Worm (Caenorhabditis elegans): ENCODE results near the gene tmem-231.
"Not testable (repeated sequence)": the region's sequence is repeated elsewhere in the genome, so short reads cannot be mapped to it uniquely, and the experiment has no call there.

The tmem-231 gene

DNA sequence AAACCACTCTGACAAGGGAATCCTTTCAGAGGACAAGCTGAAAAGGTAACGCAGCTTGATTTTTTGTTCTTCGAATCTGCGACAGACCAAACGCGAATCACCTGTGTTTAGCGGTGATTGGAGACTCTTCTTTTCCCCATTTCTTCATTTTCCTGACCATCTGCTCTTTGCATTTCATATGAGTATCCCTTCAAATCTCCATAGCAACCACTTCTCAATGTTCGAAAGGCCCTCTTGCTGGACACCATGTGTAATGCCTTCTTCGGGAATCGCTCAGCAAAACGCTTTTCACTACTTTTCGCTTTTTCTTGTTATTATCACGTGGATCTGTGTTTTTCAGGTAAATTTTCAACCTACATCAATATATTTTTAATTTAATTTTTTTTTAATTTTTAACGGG is at the start of gene tmem-231, which contains the start of gene T26A8.3:
Gene tmem-231, plus strand, starts transcription at position 249 of the 400 bp plus-strand sequence.
Gene T26A8.3, minus strand, starts transcription at position 101 of the 400 bp plus-strand sequence.
- no peak for TF ChIP-seq him-1 (tag; optimal IDR thresholded peaks at IDR 0.05)
- TF ChIP-seq W03F9.2 (tag; optimal IDR thresholded peaks at IDR 0.05), result no peak
- no peak for TF ChIP-seq dao-5 (tag; optimal IDR thresholded peaks at IDR 0.05)

DNA sequence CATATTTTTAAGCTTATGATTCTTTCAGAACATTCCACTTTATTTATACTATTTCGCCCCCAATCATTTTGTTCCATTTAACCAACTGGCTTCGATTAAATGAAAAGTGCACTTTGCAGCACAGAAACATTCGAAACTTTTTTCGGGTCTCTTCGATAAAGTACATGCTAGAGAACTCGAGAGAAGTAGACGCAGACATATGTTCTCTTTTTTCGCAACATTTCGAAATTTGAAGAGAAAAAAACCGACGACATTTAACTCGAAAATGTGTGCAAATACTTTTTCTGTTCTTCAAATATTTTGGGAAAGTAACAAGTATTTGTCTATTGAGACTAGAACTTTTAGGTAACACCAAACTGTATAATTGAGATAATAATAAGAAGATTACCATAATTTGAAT is 49.7 kb upstream of the tmem-231 start:
- TF ChIP-seq dao-5 (tag; optimal IDR thresholded peaks at IDR 0.05) (no peak), W03F9.2 (tag; optimal IDR thresholded peaks at IDR 0.05) (no peak), him-1 (tag; optimal IDR thresholded peaks at IDR 0.05) (no peak)

DNA sequence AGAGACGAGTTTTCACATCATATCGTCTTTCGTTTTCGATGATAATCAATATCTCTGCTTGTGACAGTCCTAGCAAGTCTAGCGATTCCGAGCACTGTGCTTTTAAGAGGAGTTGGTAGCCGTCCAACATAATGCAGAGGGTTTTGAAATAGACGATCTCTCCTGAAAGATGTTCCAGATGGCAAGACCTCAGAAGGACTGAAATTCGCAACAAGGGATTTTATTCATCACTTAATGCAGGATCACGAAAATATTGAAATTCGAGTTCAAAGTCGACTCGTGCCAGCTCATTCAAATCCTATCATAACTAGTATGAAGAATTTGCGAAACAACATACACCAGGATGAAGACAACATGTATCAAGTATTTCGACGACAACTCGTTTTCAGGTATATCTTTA is 49.1 kb upstream of the tmem-231 start, which contains the start of gene D2096.7:
Gene D2096.7, minus strand, starts transcription at position 130 of the 400 bp plus-strand sequence.
- peak; percentile 26 for TF ChIP-seq dao-5 (tag; optimal IDR thresholded peaks at IDR 0.05)
- no peak for TF ChIP-seq W03F9.2 (tag; optimal IDR thresholded peaks at IDR 0.05)

DNA sequence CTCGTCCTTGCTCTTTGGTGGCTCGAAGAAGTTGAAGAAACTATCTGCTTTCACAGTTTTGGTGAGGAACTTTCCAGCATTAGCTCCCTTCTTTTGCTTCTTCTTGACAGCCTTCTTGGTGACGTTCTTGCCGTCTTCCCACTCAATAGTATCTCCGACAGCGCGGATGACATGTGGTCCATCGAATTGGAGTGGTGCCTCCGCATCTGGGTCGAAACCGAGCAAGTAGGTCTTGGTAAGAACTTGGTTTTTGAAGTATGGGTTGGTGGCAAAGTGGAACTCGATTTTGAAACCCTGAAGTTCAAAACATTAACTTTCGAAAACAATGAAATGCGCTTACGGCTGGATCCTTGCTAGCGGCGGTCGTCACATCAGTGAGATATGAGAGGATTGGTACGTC is 48.3 kb upstream of the tmem-231 start:
- TF ChIP-seq him-1 (tag; optimal IDR thresholded peaks at IDR 0.05) (no peak), dao-5 (tag; optimal IDR thresholded peaks at IDR 0.05) (no peak), W03F9.2 (tag; optimal IDR thresholded peaks at IDR 0.05) (no peak)

DNA sequence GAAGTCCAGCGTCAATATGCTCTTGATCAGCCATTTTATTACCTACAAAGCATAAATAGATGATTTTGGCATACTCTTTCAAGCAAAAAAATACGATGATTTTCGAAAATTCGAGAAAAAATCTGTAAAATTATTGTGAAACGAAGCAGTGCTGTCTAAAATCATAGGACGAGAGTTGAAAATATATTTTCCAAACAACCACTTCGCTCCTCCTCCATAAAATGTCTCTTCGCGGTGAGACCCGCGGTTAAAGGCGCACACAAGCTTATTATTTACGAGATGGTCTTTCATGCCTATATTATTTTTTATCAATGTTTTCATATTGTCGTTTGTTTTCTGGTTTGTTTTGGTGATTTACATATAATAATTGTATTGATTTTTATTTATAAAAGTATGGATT is 47.3 kb upstream of the tmem-231 start, which contains the start of gene nap-1:
Gene nap-1, minus strand, starts transcription at position 42 of the 400 bp plus-strand sequence.
- peak; percentile 89 for TF ChIP-seq W03F9.2 (tag; optimal IDR thresholded peaks at IDR 0.05)
- TF ChIP-seq dao-5 (tag; optimal IDR thresholded peaks at IDR 0.05), result no peak
- TF ChIP-seq him-1 (tag; optimal IDR thresholded peaks at IDR 0.05), result no peak

DNA sequence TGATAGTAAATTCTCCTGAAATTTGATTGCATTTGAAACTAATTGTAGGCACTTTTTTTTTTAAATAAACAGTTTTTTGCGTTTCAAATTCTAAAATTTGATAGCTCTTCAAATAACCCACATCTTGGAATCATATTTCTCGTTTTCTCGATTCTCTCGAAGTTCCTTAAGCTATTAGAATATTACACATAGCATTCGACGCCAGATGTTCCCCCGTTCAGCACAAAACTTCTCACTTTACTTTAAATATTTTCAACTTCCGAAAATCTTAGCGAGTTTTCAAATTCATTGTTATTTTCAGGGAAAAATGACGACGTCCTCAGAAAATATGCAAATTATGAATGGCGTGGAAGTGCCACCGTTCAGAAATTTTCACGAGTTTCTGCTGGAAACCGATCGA is 46.9 kb upstream of the tmem-231 start, which contains the start of gene praf-3:
Gene praf-3, plus strand, starts transcription at position 301 of the 400 bp plus-strand sequence.
- TF ChIP-seq dao-5 (tag; optimal IDR thresholded peaks at IDR 0.05), result no peak
- TF ChIP-seq him-1 (tag; optimal IDR thresholded peaks at IDR 0.05), result no peak
- no peak for TF ChIP-seq W03F9.2 (tag; optimal IDR thresholded peaks at IDR 0.05)

DNA sequence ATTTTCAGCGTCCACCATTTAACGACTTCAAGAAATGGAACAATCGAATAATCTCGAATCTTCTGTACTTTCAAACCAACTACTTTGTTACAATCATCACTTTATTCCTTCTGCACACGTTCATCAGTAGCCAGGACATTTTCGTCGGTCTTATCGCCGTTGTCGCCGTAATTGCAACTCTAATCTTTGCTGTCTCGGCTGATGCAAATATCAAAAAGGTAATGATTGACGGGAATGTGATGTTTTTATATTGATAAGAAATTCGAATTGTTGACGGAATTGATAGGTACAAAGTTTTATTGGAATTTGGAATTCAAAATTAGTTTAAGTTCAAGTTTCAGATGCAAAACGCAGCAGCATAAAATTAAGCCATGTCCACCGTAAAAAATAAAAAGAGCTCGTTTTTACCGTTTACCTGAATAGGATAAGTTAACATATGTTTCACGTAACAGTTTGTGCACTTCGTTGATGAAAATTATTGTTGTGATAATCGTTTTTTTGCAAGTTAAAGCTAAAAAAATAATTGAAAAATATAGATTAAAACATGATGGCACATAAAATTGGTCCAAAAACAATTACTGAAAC is 46.2 kb upstream of the tmem-231 start:
- TF ChIP-seq dao-5 (tag; optimal IDR thresholded peaks at IDR 0.05), result no peak
- no peak for TF ChIP-seq him-1 (tag; optimal IDR thresholded peaks at IDR 0.05)
- TF ChIP-seq W03F9.2 (tag; optimal IDR thresholded peaks at IDR 0.05), result no peak

DNA sequence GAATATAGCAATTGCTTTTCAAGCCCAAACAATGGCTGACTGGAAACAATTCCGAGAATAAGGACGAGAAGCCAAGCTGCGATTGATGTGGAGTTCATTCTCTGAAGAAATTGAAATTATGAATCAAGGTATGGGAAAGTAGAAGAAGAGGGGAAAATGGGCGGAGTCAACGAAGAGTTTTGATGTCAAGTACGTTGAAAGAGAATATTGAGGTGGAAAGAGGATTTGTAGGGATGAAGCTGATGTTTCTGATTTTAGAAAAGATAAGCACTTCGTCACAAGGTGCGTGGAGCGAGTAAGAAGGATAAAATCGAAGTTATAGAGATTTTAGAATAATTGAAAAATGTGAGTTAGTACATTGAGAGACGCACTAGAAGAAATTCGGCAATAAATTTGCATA is 43.9 kb upstream of the tmem-231 start, which contains the start of gene D2096.9:
Gene D2096.9, minus strand, starts transcription at position 101 of the 400 bp plus-strand sequence.
- no peak for TF ChIP-seq dao-5 (tag; optimal IDR thresholded peaks at IDR 0.05)
- no peak for TF ChIP-seq W03F9.2 (tag; optimal IDR thresholded peaks at IDR 0.05)
- no peak for TF ChIP-seq him-1 (tag; optimal IDR thresholded peaks at IDR 0.05)

DNA sequence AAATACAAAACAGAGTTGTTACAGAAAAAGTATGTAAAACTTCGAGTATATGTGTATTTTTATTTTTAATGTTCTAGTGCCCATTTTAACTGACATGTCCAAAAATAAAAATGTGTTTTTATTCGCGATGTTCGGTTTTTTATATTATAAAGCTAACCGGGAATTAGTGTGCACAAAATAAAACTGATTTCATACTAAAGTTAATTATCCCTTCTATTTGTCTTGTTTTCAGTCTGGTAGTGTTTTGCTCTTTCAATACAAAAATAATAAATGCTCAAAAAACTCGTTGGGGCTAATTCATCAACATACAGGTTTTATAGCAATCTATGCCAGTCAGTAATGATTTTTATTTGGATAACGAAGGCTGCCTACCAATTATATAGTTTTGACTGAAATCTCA is 41.8 kb upstream of the tmem-231 start:
- TF ChIP-seq him-1 (tag; optimal IDR thresholded peaks at IDR 0.05), result no peak
- no peak for TF ChIP-seq dao-5 (tag; optimal IDR thresholded peaks at IDR 0.05)
- no peak for TF ChIP-seq W03F9.2 (tag; optimal IDR thresholded peaks at IDR 0.05)

DNA sequence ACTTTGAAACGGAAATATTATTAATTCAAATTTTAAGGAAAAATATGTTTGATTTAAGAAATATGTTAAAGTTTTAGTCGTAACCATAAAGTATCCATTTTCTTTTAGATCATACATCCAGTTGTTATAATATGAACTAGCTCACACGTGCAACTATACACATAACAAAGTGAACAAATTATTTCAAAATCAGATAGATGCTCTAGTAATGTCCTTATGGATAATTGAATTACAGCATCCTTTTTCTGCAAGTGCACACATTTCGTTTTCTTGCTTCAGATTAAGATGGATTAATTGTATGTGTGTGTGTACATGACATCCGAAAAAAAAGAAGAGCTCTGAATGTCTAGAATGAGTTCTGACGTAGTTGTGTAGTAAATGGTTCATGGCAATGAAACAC is 40.9 kb upstream of the tmem-231 start:
- TF ChIP-seq dao-5 (tag; optimal IDR thresholded peaks at IDR 0.05) (no peak), W03F9.2 (tag; optimal IDR thresholded peaks at IDR 0.05) (no peak), him-1 (tag; optimal IDR thresholded peaks at IDR 0.05) (no peak)

DNA sequence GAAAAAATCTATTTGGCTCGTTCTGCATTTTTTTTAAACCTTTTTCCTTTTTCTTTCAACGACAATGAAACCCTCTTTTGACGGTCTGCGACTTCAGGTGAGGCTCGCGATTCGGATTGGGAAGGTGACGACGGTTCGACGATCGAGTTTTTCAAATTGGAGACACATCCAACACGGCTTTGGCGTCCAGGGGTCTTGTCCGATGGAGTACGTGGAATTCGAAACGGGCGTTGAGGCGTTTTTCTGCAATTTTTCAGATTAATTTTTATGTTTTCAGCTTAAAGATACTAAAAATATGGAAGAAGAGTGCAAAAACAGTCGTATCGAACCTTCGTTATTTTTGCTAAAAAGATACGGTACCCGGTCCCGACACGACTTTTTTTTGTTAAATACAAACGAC is 37.4 kb upstream of the tmem-231 start, which contains the start of gene D2096.10:
Gene D2096.10, minus strand, starts transcription at position 101 of the 400 bp plus-strand sequence.
- not testable (repeated sequence) for TF ChIP-seq W03F9.2, dao-5, him-1 (tag; optimal IDR thresholded peaks at IDR 0.05)

DNA sequence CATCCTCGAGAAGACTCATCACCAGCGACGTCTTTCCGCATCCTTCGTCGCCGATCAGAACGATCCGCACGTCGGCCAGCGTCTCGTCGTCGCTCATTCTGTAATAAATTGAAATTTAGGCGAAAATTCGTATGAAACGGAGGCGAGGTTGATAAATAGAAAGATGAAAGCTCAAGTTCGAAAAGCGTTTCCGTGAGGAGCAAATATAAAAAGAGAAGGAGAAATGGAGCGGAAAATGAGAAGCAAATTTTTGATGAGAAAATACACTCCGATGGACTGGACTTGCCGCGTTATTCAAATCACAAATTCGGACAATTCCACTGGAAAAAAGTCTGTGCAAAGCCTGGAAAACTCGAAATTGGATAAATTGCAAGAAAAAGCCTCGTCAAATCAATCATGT is 32.5 kb upstream of the tmem-231 start, which contains the start of gene D2096.11:
Gene D2096.11, minus strand, starts transcription at position 101 of the 400 bp plus-strand sequence.
- TF ChIP-seq dao-5 (tag; optimal IDR thresholded peaks at IDR 0.05) (no peak), W03F9.2 (tag; optimal IDR thresholded peaks at IDR 0.05) (no peak), him-1 (tag; optimal IDR thresholded peaks at IDR 0.05) (no peak)

DNA sequence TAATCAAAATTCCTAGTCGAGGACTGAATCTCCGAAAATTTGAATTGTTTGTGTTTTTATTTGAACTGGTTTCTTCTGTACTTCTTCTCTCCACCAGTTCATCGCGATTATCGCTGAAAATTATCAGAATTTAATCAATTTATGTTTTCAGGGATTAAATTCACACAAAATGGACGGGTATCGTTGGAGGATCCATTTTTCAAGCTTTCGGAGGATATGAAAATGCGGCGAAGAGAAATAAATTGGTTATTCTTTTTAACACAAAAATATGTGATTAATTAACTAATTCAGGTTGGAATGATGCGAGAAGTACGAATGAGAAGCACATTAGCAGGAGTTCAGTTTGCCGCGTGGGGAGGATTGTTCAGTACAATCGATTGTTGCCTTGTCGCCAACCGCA is 30.2 kb upstream of the tmem-231 start, which contains the start of gene timm-17B.2:
Gene timm-17B.2, plus strand, starts transcription at position 301 of the 400 bp plus-strand sequence.
- TF ChIP-seq him-1 (tag; optimal IDR thresholded peaks at IDR 0.05) (no peak), W03F9.2 (tag; optimal IDR thresholded peaks at IDR 0.05) (no peak)

DNA sequence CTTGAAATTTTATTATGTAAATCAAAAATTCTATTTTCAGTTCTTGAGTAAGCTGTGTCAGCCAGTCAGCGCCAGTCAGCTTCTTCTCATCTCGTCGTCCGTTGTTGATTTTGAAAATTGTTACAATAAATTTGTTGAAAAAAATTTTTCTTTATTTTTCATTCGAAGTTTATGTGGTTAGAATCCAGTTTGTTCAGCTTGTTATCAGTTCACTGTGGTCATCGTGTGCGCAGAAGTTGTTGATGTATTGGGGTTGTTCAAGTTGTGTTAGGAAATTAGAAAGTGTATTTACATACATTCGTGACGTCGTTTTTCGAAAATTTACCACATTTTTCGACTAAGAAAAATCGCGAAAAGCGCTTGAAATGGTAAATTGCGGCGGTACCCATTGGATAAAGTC is 28.8 kb upstream of the tmem-231 start:
- no peak for TF ChIP-seq W03F9.2 (tag; optimal IDR thresholded peaks at IDR 0.05)
- TF ChIP-seq dao-5 (tag; optimal IDR thresholded peaks at IDR 0.05), result no peak
- no peak for TF ChIP-seq him-1 (tag; optimal IDR thresholded peaks at IDR 0.05)

All from whole organism, L4/young adult.